Worm (Caenorhabditis elegans): Measurements from ENCODE around the gene str-181.

- TF ChIP-seq pqm-1 (tag; optimal IDR thresholded peaks at IDR 0.05) (no peak), lir-3 (tag; optimal IDR thresholded peaks at IDR 0.05; ENCODE audit: poor library complexity) (no peak), efl-1 (optimal IDR thresholded peaks at IDR 0.05) (no peak), efl-1 (GFP tag; optimal IDR thresholded peaks at IDR 0.05 in 1 of 2) (no peak), ztf-4 (tag; optimal IDR thresholded peaks at IDR 0.05) (no peak), ceh-82 (tag; optimal IDR thresholded peaks at IDR 0.05) (no peak), lin-15B (tag; optimal IDR thresholded peaks at IDR 0.05) (no peak), nhr-77 (tag; optimal IDR thresholded peaks at IDR 0.05) (no peak), irx-1 (tag; optimal IDR thresholded peaks at IDR 0.05) (no peak), jun-1 (tag; optimal IDR thresholded peaks at IDR 0.05) (no peak), pag-3 (tag; optimal IDR thresholded peaks at IDR 0.05; ENCODE audit: borderline replicate concordance, insufficient read depth) (no peak), nhr-11 (tag; optimal IDR thresholded peaks at IDR 0.05) (no peak), zag-1 (tag; optimal IDR thresholded peaks at IDR 0.05) (no peak), dsc-1 (tag; optimal IDR thresholded peaks at IDR 0.05) (no peak), fkh-10 (GFP tag; optimal IDR thresholded peaks at IDR 0.05) (no peak)
Measured at ce11 chrV:12759660-12760059, 41.1 kb upstream of the str-181 start, which contains the start of gene papl-1.

All from whole organism, L1 larva.